Fruit fly (Drosophila melanogaster): Measurements from ENCODE around the gene RhoL.

The RhoL gene

dm6 chr3R:9516400-9516852 is 14.0 kb upstream of the RhoL start:
- no peak for TF ChIP-seq rn (GFP tag; IDR thresholded peaks at IDR 0.05)
- TF ChIP-seq EcR (GFP tag; optimal IDR thresholded peaks at IDR 0.05) = no peak
- TF ChIP-seq D1 (tag; optimal IDR thresholded peaks at IDR 0.05) = no peak
- no peak for TF ChIP-seq Snoo (tag; optimal IDR thresholded peaks at IDR 0.05)
- TF ChIP-seq CG14655 (GFP tag; optimal IDR thresholded peaks at IDR 0.05) = no peak
- no peak for TF ChIP-seq CG10348 (GFP tag; IDR thresholded peaks at IDR 0.05)
- TF ChIP-seq CG17806 (tag; optimal IDR thresholded peaks at IDR 0.05) = no peak
- TF ChIP-seq CG8301 (tag; optimal IDR thresholded peaks at IDR 0.05) = no peak
- TF ChIP-seq CG8159 (tag; optimal IDR thresholded peaks at IDR 0.05) = no peak
- TF ChIP-seq CG32121 (GFP tag; IDR thresholded peaks at IDR 0.05) = no peak
- TF ChIP-seq CG34367 (tag; optimal IDR thresholded peaks at IDR 0.05) = no peak
- no peak for TF ChIP-seq CG4496 (GFP tag; IDR thresholded peaks at IDR 0.05)
- no peak for TF ChIP-seq Ets98B (GFP tag; IDR thresholded peaks at IDR 0.05)
- TF ChIP-seq Pif1A (GFP tag; optimal IDR thresholded peaks at IDR 0.05) = no peak
- no peak for TF ChIP-seq CG9948 (tag; optimal IDR thresholded peaks at IDR 0.05)

dm6 chr3R:9515860-9516344 is 13.5 kb upstream of the RhoL start, which contains the start of the genes mRpL47, CG8176 and Kdm3:
Gene mRpL47, minus strand, starts transcription at chr3R:9515908.
Gene CG8176, plus strand, starts transcription at chr3R:9516007.
Gene Kdm3, plus strand, starts transcription at chr3R:9516007.
- TF ChIP-seq rn (GFP tag; IDR thresholded peaks at IDR 0.05) = no peak
- no peak for TF ChIP-seq fd96Ca (GFP tag; IDR thresholded peaks at IDR 0.05)
- TF ChIP-seq CG15710 (tag; optimal IDR thresholded peaks at IDR 0.05) = peak; percentile 13
- TF ChIP-seq CG17806 (tag; optimal IDR thresholded peaks at IDR 0.05) = no peak
- no peak for TF ChIP-seq D1 (tag; optimal IDR thresholded peaks at IDR 0.05)
- TF ChIP-seq Snoo (tag; optimal IDR thresholded peaks at IDR 0.05) = no peak
- TF ChIP-seq gl (tag; optimal IDR thresholded peaks at IDR 0.05) = no peak

dm6 chr3R:9513052-9513420 is 10.7 kb upstream of the RhoL start, which contains the start of the genes Ras85D and Rlb1:
Gene Ras85D, minus strand, starts transcription at chr3R:9513067.
Gene Rlb1, plus strand, starts transcription at chr3R:9513327.
- TF ChIP-seq fd96Ca (GFP tag; IDR thresholded peaks at IDR 0.05) (no peak), Snoo (tag; optimal IDR thresholded peaks at IDR 0.05) (peak; percentile 23), gl (tag; optimal IDR thresholded peaks at IDR 0.05) (no peak), CG13204 (GFP tag; optimal IDR thresholded peaks at IDR 0.05) (no peak), CG8159 (tag; optimal IDR thresholded peaks at IDR 0.05) (peak; percentile 33), CG9948 (tag; optimal IDR thresholded peaks at IDR 0.05) (peak; percentile 9), Pif1A (GFP tag; optimal IDR thresholded peaks at IDR 0.05) (no peak), rn (GFP tag; IDR thresholded peaks at IDR 0.05) (no peak), Ets98B (GFP tag; IDR thresholded peaks at IDR 0.05) (no peak), CG4496 (GFP tag; IDR thresholded peaks at IDR 0.05) (no peak), CG34367 (tag; optimal IDR thresholded peaks at IDR 0.05) (no peak), CG8301 (tag; optimal IDR thresholded peaks at IDR 0.05) (no peak), CG32121 (GFP tag; IDR thresholded peaks at IDR 0.05) (no peak), CG15710 (tag; optimal IDR thresholded peaks at IDR 0.05) (peak; percentile 34), D1 (tag; optimal IDR thresholded peaks at IDR 0.05) (no peak), CG10348 (GFP tag; IDR thresholded peaks at IDR 0.05) (no peak), CG17806 (tag; optimal IDR thresholded peaks at IDR 0.05) (peak; percentile 19)

dm6 chr3R:9512193-9513051 is 10.0 kb upstream of the RhoL start:
- TF ChIP-seq fd96Ca (GFP tag; IDR thresholded peaks at IDR 0.05) = no peak
- TF ChIP-seq EcR (GFP tag; optimal IDR thresholded peaks at IDR 0.05) = peak; percentile 79

dm6 chr3R:9510070-9510518 is 7.7 kb upstream of the RhoL start, which contains the start of gene rump:
Gene rump, minus strand, starts transcription at chr3R:9510324.
- TF ChIP-seq EcR (GFP tag; optimal IDR thresholded peaks at IDR 0.05) (no peak), rn (GFP tag; IDR thresholded peaks at IDR 0.05) (no peak), CG10348 (GFP tag; IDR thresholded peaks at IDR 0.05) (no peak), CG17806 (tag; optimal IDR thresholded peaks at IDR 0.05) (no peak), Pif1B (GFP tag; optimal IDR thresholded peaks at IDR 0.05) (no peak), CG32121 (GFP tag; IDR thresholded peaks at IDR 0.05) (no peak), CG13204 (GFP tag; optimal IDR thresholded peaks at IDR 0.05) (no peak), CG4496 (GFP tag; IDR thresholded peaks at IDR 0.05) (no peak)

dm6 chr3R:9504355-9504754 is 2.0 kb upstream of the RhoL start, which contains the start of gene CG8149:
Gene CG8149, plus strand, starts transcription at chr3R:9504656.
- no peak for TF ChIP-seq D1 (tag; optimal IDR thresholded peaks at IDR 0.05)
- no peak for TF ChIP-seq CG4496 (GFP tag; IDR thresholded peaks at IDR 0.05)
- TF ChIP-seq Pif1A (GFP tag; optimal IDR thresholded peaks at IDR 0.05) = no peak
- TF ChIP-seq CG9948 (tag; optimal IDR thresholded peaks at IDR 0.05) = no peak
- TF ChIP-seq CG10348 (GFP tag; IDR thresholded peaks at IDR 0.05) = no peak
- TF ChIP-seq fd96Ca (GFP tag; IDR thresholded peaks at IDR 0.05) = no peak
- no peak for TF ChIP-seq Snoo (tag; optimal IDR thresholded peaks at IDR 0.05)
- no peak for TF ChIP-seq CG8301 (tag; optimal IDR thresholded peaks at IDR 0.05)
- no peak for TF ChIP-seq CG14655 (GFP tag; optimal IDR thresholded peaks at IDR 0.05)
- TF ChIP-seq rn (GFP tag; IDR thresholded peaks at IDR 0.05) = no peak
- TF ChIP-seq CG32121 (GFP tag; IDR thresholded peaks at IDR 0.05) = no peak
- no peak for TF ChIP-seq CG17806 (tag; optimal IDR thresholded peaks at IDR 0.05)
- TF ChIP-seq EcR (GFP tag; optimal IDR thresholded peaks at IDR 0.05) = no peak
- TF ChIP-seq CG34367 (tag; optimal IDR thresholded peaks at IDR 0.05) = no peak
- no peak for TF ChIP-seq gl (tag; optimal IDR thresholded peaks at IDR 0.05)
- no peak for TF ChIP-seq Pif1B (GFP tag; optimal IDR thresholded peaks at IDR 0.05)
- no peak for TF ChIP-seq CG12605 (GFP tag; IDR thresholded peaks at IDR 0.05)
- TF ChIP-seq CG8159 (tag; optimal IDR thresholded peaks at IDR 0.05) = no peak
- TF ChIP-seq Ets98B (GFP tag; IDR thresholded peaks at IDR 0.05) = no peak

Data from whole organism, pupa.